Fruit fly (Drosophila melanogaster) whole organism, adult: ENCODE data around the gene Vha13.

ENCODE experiments used
- CG14711 ChIP-seq: fragments of 200-800 bp; sonication (Bioruptor generic); optimal IDR thresholded peaks from 2 replicates; lab custom pipeline; 2018; ENCODE audit warnings: missing biosample characterization, mild to moderate bottlenecking, missing genetic modification characterization, moderate library complexity
- CG5204 ChIP-seq: fragments of 200-800 bp; sonication (Bioruptor generic); optimal IDR thresholded peaks from 2 replicates; lab custom pipeline; 2016; ENCODE audit warnings: missing biosample characterization, missing genetic modification characterization
- CG7045 ChIP-seq: fragments of 200-800 bp; sonication (Bioruptor generic); optimal IDR thresholded peaks from 2 replicates; lab custom pipeline; 2017; ENCODE audit warnings: missing biosample characterization, mild to moderate bottlenecking, missing genetic modification characterization
- Crg-1 ChIP-seq: fragments of 200-800 bp; sonication (Bioruptor generic); optimal IDR thresholded peaks from 2 replicates; lab custom pipeline; 2016; ENCODE audit warnings: missing biosample characterization, missing genetic modification characterization
- Hr96 ChIP-seq: fragments of 200-800 bp; sonication (Bioruptor generic); optimal IDR thresholded peaks from 2 replicates; lab custom pipeline; 2016; ENCODE audit warnings: missing biosample characterization, missing genetic modification characterization
- Mnt ChIP-seq: fragments of 200-800 bp; sonication (Bioruptor generic); optimal IDR thresholded peaks from 2 replicates; lab custom pipeline; 2016; ENCODE audit warnings: missing biosample characterization, mild to moderate bottlenecking, missing genetic modification characterization
- cic ChIP-seq: fragments of 200-800 bp; sonication (Bioruptor generic); optimal IDR thresholded peaks from 2 replicates; lab custom pipeline; 2017; ENCODE audit warnings: missing biosample characterization, mild to moderate bottlenecking, missing genetic modification characterization, moderate library complexity
- ovo ChIP-seq: fragments of 200-800 bp; sonication (Bioruptor generic); optimal IDR thresholded peaks from 2 replicates; lab custom pipeline; 2016; ENCODE audit warnings: missing biosample characterization, missing genetic modification characterization
- pad ChIP-seq: fragments of 200-800 bp; sonication (Bioruptor generic); optimal IDR thresholded peaks from 3 replicates; lab custom pipeline; 2017; ENCODE audit warnings: missing biosample characterization, missing genetic modification characterization, mild to moderate bottlenecking, moderate library complexity, missing genetic modification reagents
- toe ChIP-seq: fragments of 200-800 bp; sonication (Bioruptor generic); optimal IDR thresholded peaks from 2 replicates; lab custom pipeline; 2016; ENCODE audit warnings: missing biosample characterization, missing genetic modification characterization

DNA sequence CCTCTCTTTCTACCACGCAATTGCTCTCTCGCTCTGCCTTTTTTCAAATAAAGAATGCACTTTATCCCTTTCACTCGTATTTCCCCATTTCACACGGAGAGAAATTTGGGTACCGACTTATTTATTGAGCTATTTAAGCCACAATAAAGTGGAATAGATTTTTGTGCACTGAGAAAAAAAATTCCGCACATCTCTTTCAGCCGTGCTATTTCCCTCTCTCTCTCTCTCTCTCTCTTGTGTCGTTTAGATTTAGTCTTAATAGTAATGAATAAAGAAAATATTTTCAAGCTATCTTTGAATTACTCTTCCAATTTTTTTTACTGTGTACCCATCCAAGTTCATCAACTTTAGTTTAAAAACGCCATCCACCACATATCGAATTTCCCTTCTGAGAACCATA is 20.6 kb downstream of the Vha13 start:
- TF ChIP-seq CG5204, result peak; percentile 52
- TF ChIP-seq toe (GFP tag; lab: Kevin White, UChicago), result peak; percentile 22
- TF ChIP-seq CG14711 (tag; lab: Kevin White, UChicago), result peak; percentile 19
- TF ChIP-seq Crg-1 (GFP tag; lab: Kevin White, UChicago), result no peak
- no peak for TF ChIP-seq ovo (GFP tag; lab: Kevin White, UChicago)
- peak; percentile 41 for TF ChIP-seq Hr96 (GFP tag; lab: Kevin White, UChicago)
- TF ChIP-seq pad, result peak; percentile 65
- TF ChIP-seq Mnt, result no peak
- TF ChIP-seq cic (GFP tag; lab: Kevin White, UChicago), result no peak
- TF ChIP-seq CG7045 (GFP tag; lab: Kevin White, UChicago), result peak; percentile 31
